Fruit fly (Drosophila melanogaster) whole organism, embryonic: Measurements from ENCODE around the gene Bruce.

ENCODE experiments used
- Abd-B ChIP-seq: fragments of 200-800 bp; sonication (Bioruptor generic); optimal IDR thresholded peaks from 2 replicates; lab custom pipeline; 2018; ENCODE audit warnings: missing biosample characterization, mild to moderate bottlenecking, missing genetic modification characterization, moderate library complexity
- B-H1 ChIP-seq: fragments of 200-800 bp; sonication (Bioruptor generic); IDR thresholded peaks from 3 replicates; pipeline ENCODE4 v1.3.6; 2022; ENCODE audit warnings: missing biosample characterization, missing genetic modification characterization
- CG10366 ChIP-seq: fragments of 200-800 bp; sonication (Bioruptor generic); IDR thresholded peaks from 2 replicates; pipeline ENCODE4 v1.3.6; 2022; ENCODE audit warnings: missing biosample characterization, missing genetic modification characterization
- CG10543 ChIP-seq: fragments of 200-800 bp; sonication (Bioruptor generic); optimal IDR thresholded peaks from 3 replicates; lab custom pipeline; 2017; ENCODE audit warnings: missing biosample characterization, mild to moderate bottlenecking, missing genetic modification characterization, moderate library complexity
- CG10565 ChIP-seq: fragments of 200-800 bp; sonication (Bioruptor generic); optimal IDR thresholded peaks from 3 replicates; lab custom pipeline; 2016; ENCODE audit warnings: missing biosample characterization, mild to moderate bottlenecking, missing genetic modification characterization
- CG12219 ChIP-seq: fragments of 200-800 bp; sonication (Bioruptor generic); optimal IDR thresholded peaks from 3 replicates; lab custom pipeline; 2018; ENCODE audit warnings: missing biosample characterization, mild to moderate bottlenecking, missing genetic modification characterization
- CG1233 ChIP-seq: fragments of 200-800 bp; sonication (Bioruptor generic); optimal IDR thresholded peaks from 4 replicates; lab custom pipeline; 2018; ENCODE audit warnings: missing biosample characterization, mild to moderate bottlenecking, missing genetic modification characterization
- CG12769 ChIP-seq: fragments of 200-800 bp; sonication (Bioruptor generic); optimal IDR thresholded peaks from 2 replicates; lab custom pipeline; 2019; ENCODE audit warnings: missing biosample characterization, mild to moderate bottlenecking, missing genetic modification characterization, moderate library complexity
- CG13624 ChIP-seq: fragments of 200-800 bp; sonication (Bioruptor generic); optimal IDR thresholded peaks from 2 replicates; lab custom pipeline; 2016; ENCODE audit warnings: missing biosample characterization, missing genetic modification characterization
- CG14860 ChIP-seq: fragments of 200-800 bp; sonication (Bioruptor generic); IDR thresholded peaks from 3 replicates; pipeline ENCODE4 v1.3.6; 2022; ENCODE audit warnings: missing biosample characterization, missing genetic modification characterization; ENCODE audit not compliant: partially characterized antibody
- CG1602 ChIP-seq: fragments of 200-800 bp; sonication (Bioruptor generic); optimal IDR thresholded peaks from 3 replicates; lab custom pipeline; 2016; ENCODE audit warnings: missing biosample characterization, missing genetic modification characterization
- CG16863 ChIP-seq: fragments of 200-800 bp; sonication (Bioruptor generic); optimal IDR thresholded peaks from 3 replicates; lab custom pipeline; 2016; ENCODE audit warnings: missing biosample characterization, missing genetic modification characterization
- CG17829 ChIP-seq: fragments of 200-800 bp; optimal IDR thresholded peaks from 2 replicates; lab custom pipeline; 2019; ENCODE audit warnings: missing biosample characterization, mild to moderate bottlenecking, missing genetic modification characterization, moderate library complexity
- CG17912 ChIP-seq: fragments of 200-800 bp; sonication (Bioruptor generic); optimal IDR thresholded peaks from 2 replicates; lab custom pipeline; 2018; ENCODE audit warnings: missing biosample characterization, mild to moderate bottlenecking, missing genetic modification characterization
- CG2120 ChIP-seq: fragments of 200-800 bp; sonication (Bioruptor generic); optimal IDR thresholded peaks from 3 replicates; lab custom pipeline; 2016; ENCODE audit warnings: missing biosample characterization, missing genetic modification characterization
- CG34422 ChIP-seq: fragments of 200-800 bp; sonication (Bioruptor generic); IDR thresholded peaks from 3 replicates; pipeline ENCODE4 v1.3.6; 2022; ENCODE audit warnings: missing biosample characterization, missing genetic modification characterization
- CG3847 ChIP-seq: fragments of 200-800 bp; sonication (Bioruptor generic); IDR thresholded peaks from 2 replicates; pipeline ENCODE4 v1.3.6; 2022; ENCODE audit warnings: missing biosample characterization, missing genetic modification characterization
- CG4328 ChIP-seq: fragments of 200-800 bp; sonication (Bioruptor generic); optimal IDR thresholded peaks from 3 replicates; lab custom pipeline; 2017; ENCODE audit warnings: missing biosample characterization, missing genetic modification reagents, missing genetic modification characterization
- CG6791 ChIP-seq: fragments of 200-800 bp; sonication (Bioruptor generic); IDR thresholded peaks from 3 replicates; pipeline ENCODE4 v1.3.6; 2022; ENCODE audit warnings: missing biosample characterization, missing genetic modification characterization; ENCODE audit not compliant: partially characterized antibody
- Chrac-16 ChIP-seq: fragments of 200-800 bp; sonication (Bioruptor generic); optimal IDR thresholded peaks from 3 replicates; lab custom pipeline; 2016; ENCODE audit warnings: missing biosample characterization, missing genetic modification characterization
- Dbx ChIP-seq: fragments of 200-800 bp; sonication (Bioruptor generic); IDR thresholded peaks from 3 replicates; pipeline ENCODE4 v1.3.6; 2022; ENCODE audit warnings: missing biosample characterization, missing genetic modification characterization
- Drgx ChIP-seq: fragments of 200-800 bp; sonication (Bioruptor generic); IDR thresholded peaks from 2 replicates; pipeline ENCODE4 v1.3.6; 2022; ENCODE audit warnings: missing biosample characterization, missing genetic modification characterization
- ERR ChIP-seq: fragments of 200-800 bp; sonication (Bioruptor generic); optimal IDR thresholded peaks from 2 replicates; lab custom pipeline; 2016; ENCODE audit warnings: missing biosample characterization, missing genetic modification characterization
- Hey ChIP-seq: fragments of 200-800 bp; sonication (Bioruptor generic); optimal IDR thresholded peaks from 3 replicates; lab custom pipeline; 2018; ENCODE audit warnings: missing biosample characterization, mild to moderate bottlenecking, missing genetic modification characterization
- HmgZ ChIP-seq: fragments of 200-800 bp; sonication (Bioruptor generic); optimal IDR thresholded peaks from 2 replicates; lab custom pipeline; 2018; ENCODE audit warnings: missing biosample characterization, mild to moderate bottlenecking, missing genetic modification characterization
- Hmr ChIP-seq: fragments of 200-800 bp; sonication (Bioruptor generic); optimal IDR thresholded peaks from 3 replicates; lab custom pipeline; 2017; ENCODE audit warnings: mild to moderate bottlenecking, missing biosample characterization, missing genetic modification reagents, missing genetic modification characterization
- Meics ChIP-seq: fragments of 200-800 bp; sonication (Bioruptor generic); optimal IDR thresholded peaks from 2 replicates; lab custom pipeline; 2017; ENCODE audit warnings: missing biosample characterization, mild to moderate bottlenecking, missing genetic modification characterization
- Opbp ChIP-seq: fragments of 200-800 bp; sonication (Bioruptor generic); IDR thresholded peaks from 3 replicates; pipeline ENCODE4 v1.3.6; 2022; ENCODE audit warnings: missing biosample characterization, missing genetic modification characterization; ENCODE audit not compliant: partially characterized antibody
- Pdp1 ChIP-seq, 2 experiments: fragments of 200-800 bp; sonication (Bioruptor generic); optimal IDR thresholded peaks; 3 replicates each; lab custom pipeline; 2016; ENCODE audit warnings: missing biosample characterization in 2 of 2, missing genetic modification characterization in 2 of 2, mild to moderate bottlenecking in 1 of 2, moderate library complexity in 1 of 2
- Ptx1 ChIP-seq: fragments of 200-800 bp; sonication (Bioruptor generic); IDR thresholded peaks from 2 replicates; pipeline ENCODE4 v1.3.6; 2022; ENCODE audit warnings: missing biosample characterization, missing genetic modification characterization
- Scr ChIP-seq: fragments of 200-800 bp; sonication (Bioruptor generic); IDR thresholded peaks from 2 replicates; pipeline ENCODE4 v1.3.6; 2022; ENCODE audit warnings: missing biosample characterization, missing genetic modification characterization; ENCODE audit not compliant: partially characterized antibody
- Side ChIP-seq: fragments of 200-800 bp; sonication (Bioruptor generic); optimal IDR thresholded peaks from 2 replicates; lab custom pipeline; 2016; ENCODE audit warnings: missing biosample characterization, missing genetic modification characterization
- Sry-β ChIP-seq: fragments of 200-800 bp; sonication (Bioruptor generic); optimal IDR thresholded peaks from 2 replicates; lab custom pipeline; 2018; ENCODE audit warnings: missing biosample characterization, mild to moderate bottlenecking, missing genetic modification characterization, moderate library complexity
- aop ChIP-seq: fragments of 200-800 bp; sonication (Bioruptor generic); IDR thresholded peaks from 2 replicates; pipeline ENCODE4 v1.3.6; 2022; ENCODE audit warnings: missing biosample characterization, missing genetic modification characterization
- cato ChIP-seq: fragments of 200-800 bp; sonication (Bioruptor generic); optimal IDR thresholded peaks from 2 replicates; lab custom pipeline; 2016; ENCODE audit warnings: missing biosample characterization, missing genetic modification characterization, borderline replicate concordance
- crol ChIP-seq: fragments of 200-800 bp; sonication (Bioruptor generic); IDR thresholded peaks from 2 replicates; pipeline ENCODE4 v1.3.6; 2022; ENCODE audit warnings: missing biosample characterization, missing genetic modification characterization
- dpn ChIP-seq, 2 experiments: fragments of 200-800 bp; sonication (Bioruptor generic); optimal IDR thresholded peaks; 3 replicates each; lab custom pipeline; 2016; ENCODE audit warnings: missing biosample characterization in 2 of 2, missing genetic modification characterization in 2 of 2
- gcm ChIP-seq: fragments of 200-800 bp; sonication (Bioruptor generic); optimal IDR thresholded peaks from 2 replicates; lab custom pipeline; 2019; ENCODE audit warnings: missing biosample characterization, mild to moderate bottlenecking, missing genetic modification characterization, moderate library complexity
- gsb ChIP-seq: fragments of 200-800 bp; sonication (Bioruptor generic); IDR thresholded peaks from 2 replicates; pipeline ENCODE4 v1.3.6; 2022; ENCODE audit warnings: missing biosample characterization, missing genetic modification characterization
- h ChIP-seq: fragments of >200 bp; optimal IDR thresholded peaks from 2 replicates; lab custom pipeline; 2017
- hbn ChIP-seq: fragments of 200-800 bp; sonication (Bioruptor generic); IDR thresholded peaks from 2 replicates; pipeline ENCODE4 v1.3.6; 2022; ENCODE audit warnings: missing biosample characterization, missing genetic modification characterization; ENCODE audit not compliant: partially characterized antibody
- kay ChIP-seq: fragments of 200-800 bp; sonication (Bioruptor generic); optimal IDR thresholded peaks from 2 replicates; lab custom pipeline; 2016; ENCODE audit warnings: missing biosample characterization, missing genetic modification characterization
- pan ChIP-seq, 4 experiments: fragments of >200 bp in 3 of 4; fragments of 200-800 bp in 1 of 4; sonication (Bioruptor generic) in 1 of 4; optimal IDR thresholded peaks in 3 of 4; IDR thresholded peaks in 1 of 4; 2 replicates each; pipeline versions ENCODE4 v1.3.6 to Lab custom; 2017 to 2022; ENCODE audit warnings: missing biosample characterization in 2 of 4, missing genetic modification characterization in 2 of 4, mixed read lengths in 1 of 4
- pzg ChIP-seq: fragments of 200-800 bp; sonication (Bioruptor generic); optimal IDR thresholded peaks from 3 replicates; lab custom pipeline; 2018; ENCODE audit warnings: missing biosample characterization, mild to moderate bottlenecking, missing genetic modification characterization, moderate library complexity
- sd ChIP-seq: fragments of 200-800 bp; sonication (Bioruptor generic); optimal IDR thresholded peaks from 3 replicates; lab custom pipeline; 2018; ENCODE audit warnings: missing biosample characterization, mild to moderate bottlenecking, missing genetic modification characterization, moderate library complexity
- slbo ChIP-seq: fragments of 200-800 bp; sonication (Bioruptor generic); IDR thresholded peaks from 2 replicates; pipeline ENCODE4 v1.3.6; 2022; ENCODE audit warnings: missing biosample characterization, missing genetic modification characterization
- stc ChIP-seq: fragments of 200-800 bp; sonication (Bioruptor generic); IDR thresholded peaks from 2 replicates; pipeline ENCODE4 v1.3.6; 2022; ENCODE audit warnings: missing biosample characterization, missing genetic modification characterization
- tna ChIP-seq: fragments of 200-800 bp; sonication (Bioruptor generic); IDR thresholded peaks from 2 replicates; pipeline ENCODE4 v1.3.6; 2022; ENCODE audit warnings: missing biosample characterization, missing genetic modification characterization; ENCODE audit not compliant: partially characterized antibody
- wek ChIP-seq: fragments of 200-800 bp; sonication (Bioruptor generic); optimal IDR thresholded peaks from 3 replicates; lab custom pipeline; 2018; ENCODE audit warnings: missing biosample characterization, mild to moderate bottlenecking, missing genetic modification characterization, moderate library complexity
- wor ChIP-seq: fragments of 200-800 bp; sonication (Bioruptor generic); IDR thresholded peaks from 2 replicates; pipeline ENCODE4 v1.3.6; 2022; ENCODE audit warnings: missing biosample characterization, missing genetic modification characterization

Gene Bruce

DNA sequence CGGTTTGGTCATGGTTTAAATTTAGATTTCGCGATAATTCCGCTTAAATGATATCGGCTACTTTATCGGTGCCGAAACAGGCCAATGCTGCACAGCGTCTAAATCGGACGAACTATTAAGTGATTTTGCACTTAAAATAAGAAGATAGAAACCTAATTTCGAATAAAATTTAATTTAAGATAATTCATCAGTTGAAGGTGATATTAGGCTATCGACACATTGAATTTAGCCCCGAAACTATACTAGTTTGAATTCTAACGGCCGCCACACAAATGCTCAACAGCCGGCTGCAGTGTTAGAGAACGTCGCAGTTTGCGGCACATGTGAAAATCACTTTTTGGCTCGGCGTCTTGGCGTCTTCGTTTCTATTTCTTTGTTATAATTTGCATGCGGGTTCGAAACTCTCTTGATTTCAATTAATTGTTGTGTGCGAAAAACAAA is 1.7 kb upstream of the Bruce start, which contains the start of gene sle (continued):
- TF ChIP-seq CG17829 (tag; lab: Kevin White, UChicago) (peak; percentile 51), CG2120 (GFP tag; lab: Kevin White, UChicago) (peak; percentile 80), sd (tag; lab: Kevin White, UChicago) (no peak), h (no peak), Side (GFP tag; lab: Kevin White, UChicago) (peak; percentile 57), aop (no peak), CG12769 (tag; lab: Kevin White, UChicago) (no peak), hbn (GFP tag; lab: Robert Waterston, UW) (no peak), CG1602 (GFP tag; lab: Kevin White, UChicago) (peak; percentile 43), CG10565 (GFP tag; lab: Kevin White, UChicago) (no peak), Sry-β (GFP tag; lab: Kevin White, UChicago) (no peak), B-H1 (no peak), CG34422 (GFP tag; lab: Robert Waterston, UW) (peak; percentile 42; the same call in 1 of the 3 replicates), CG3847 (GFP tag; lab: Robert Waterston, UW) (peak; percentile 65), cato (GFP tag; lab: Kevin White, UChicago) (peak; percentile 7), tna (GFP tag; lab: Robert Waterston, UW) (no peak), CG16863 (GFP tag; lab: Kevin White, UChicago) (peak; percentile 61), CG6791 (GFP tag; lab: Robert Waterston, UW) (no peak), CG4328 (GFP tag; lab: Kevin White, UChicago) (no peak), pzg (peak; percentile 67), CG12219 (no peak), Hey (tag; lab: Kevin White, UChicago) (no peak), wek (GFP tag; lab: Kevin White, UChicago) (no peak), Scr (GFP tag; lab: Robert Waterston, UW) (peak; percentile 59), CG14860 (GFP tag; lab: Robert Waterston, UW) (peak; percentile 65; the same call in 2 of the 3 replicates), gcm (GFP tag; lab: Kevin White, UChicago) (no peak), Abd-B (GFP tag; lab: Kevin White, UChicago) (no peak), Drgx (GFP tag; lab: Robert Waterston, UW) (no peak), HmgZ (tag; lab: Kevin White, UChicago) (peak; percentile 90), Pdp1 (GFP tag; optimal IDR thresholded peaks at IDR 0.05; lab: Kevin White, UChicago) (peak in 1 of 2 experiments; percentile 55), pan (optimal IDR thresholded peaks at IDR 0.05; lab: Kevin White, UChicago) (no peak), pan (GFP tag; optimal IDR thresholded peaks at IDR 0.05 in 1 of 2, IDR thresholded peaks at IDR 0.05 in 1 of 2) (peak in 1 of 2 experiments; percentile 49), stc (no peak), Hmr (GFP tag; lab: Kevin White, UChicago) (no peak), Chrac-16 (GFP tag; lab: Kevin White, UChicago) (peak; percentile 26), CG1233 (GFP tag; lab: Kevin White, UChicago) (peak; percentile 37), Meics (GFP tag; lab: Kevin White, UChicago) (peak; percentile 43), slbo (peak; percentile 47; the same call in 1 of the 2 replicates), dpn (GFP tag; optimal IDR thresholded peaks at IDR 0.05; lab: Kevin White, UChicago) (peak; percentile 59 to 73), CG10543 (GFP tag; lab: Kevin White, UChicago) (peak; percentile 48), Ptx1 (peak; percentile 38; the same call in 1 of the 2 replicates), gsb (no peak), CG17912 (no peak), crol (GFP tag; lab: Robert Waterston, UW) (no peak), Opbp (GFP tag; lab: Robert Waterston, UW) (peak; percentile 49; the same call in 2 of the 3 replicates), CG13624 (GFP tag; lab: Kevin White, UChicago) (peak; percentile 64), Dbx (GFP tag; lab: Robert Waterston, UW) (peak; percentile 73), wor (no peak), kay (GFP tag; lab: Kevin White, UChicago) (no peak), CG10366 (GFP tag; lab: Robert Waterston, UW) (no peak), ERR (GFP tag; lab: Kevin White, UChicago) (peak; percentile 49)
